Fruit fly (Drosophila melanogaster) whole organism, embryonic: ENCODE data around the gene Sema5c.

Source experiments
- Ada2b ChIP-seq: fragments of 200-800 bp; sonication (Bioruptor generic); IDR thresholded peaks from 2 replicates; pipeline ENCODE4 v1.3.6; 2022; ENCODE audit warnings: missing biosample characterization, missing genetic modification characterization
- Adf1 ChIP-seq: fragments of 200-800 bp; sonication (Bioruptor generic); IDR thresholded peaks from 2 replicates; pipeline ENCODE4 v1.3.6; 2022; ENCODE audit warnings: missing biosample characterization, missing genetic modification characterization
- Awh ChIP-seq: fragments of 200-800 bp; sonication (Bioruptor generic); IDR thresholded peaks from 2 replicates; pipeline ENCODE4, ENCODE4 v1.3.6; 2022; ENCODE audit warnings: missing biosample characterization, missing genetic modification characterization
- CG10147 ChIP-seq: fragments of 200-800 bp; sonication (Bioruptor generic); optimal IDR thresholded peaks from 2 replicates; lab custom pipeline; 2019; ENCODE audit warnings: missing biosample characterization, mild to moderate bottlenecking, missing genetic modification characterization, moderate library complexity
- CG10979 ChIP-seq: fragments of 200-800 bp; sonication (Bioruptor generic); optimal IDR thresholded peaks from 2 replicates; lab custom pipeline; 2018; ENCODE audit warnings: missing biosample characterization, mild to moderate bottlenecking, missing genetic modification characterization, moderate library complexity
- CG12236 ChIP-seq: fragments of 200-800 bp; sonication (Bioruptor generic); optimal IDR thresholded peaks from 2 replicates; lab custom pipeline; 2016; ENCODE audit warnings: missing biosample characterization, missing genetic modification characterization
- CG14667 ChIP-seq: fragments of 200-800 bp; sonication (Bioruptor generic); IDR thresholded peaks from 2 replicates; pipeline ENCODE4 v1.3.6; 2022; ENCODE audit warnings: missing biosample characterization, missing genetic modification characterization
- CG2120 ChIP-seq: fragments of 200-800 bp; sonication (Bioruptor generic); optimal IDR thresholded peaks from 3 replicates; lab custom pipeline; 2016; ENCODE audit warnings: missing biosample characterization, missing genetic modification characterization
- CG30403 ChIP-seq: fragments of 200-800 bp; sonication (Bioruptor generic); optimal IDR thresholded peaks from 3 replicates; lab custom pipeline; 2016; ENCODE audit warnings: missing biosample characterization, missing genetic modification characterization
- CG31441 ChIP-seq: fragments of 200-800 bp; sonication (Bioruptor generic); IDR thresholded peaks from 2 replicates; pipeline ENCODE4 v1.3.6; 2022; ENCODE audit warnings: missing biosample characterization, missing genetic modification characterization
- CG3847 ChIP-seq: fragments of 200-800 bp; sonication (Bioruptor generic); IDR thresholded peaks from 2 replicates; pipeline ENCODE4 v1.3.6; 2022; ENCODE audit warnings: missing biosample characterization, missing genetic modification characterization
- CG4360 ChIP-seq: fragments of 200-800 bp; sonication (Bioruptor generic); IDR thresholded peaks from 2 replicates; pipeline ENCODE4 v1.3.6; 2022; ENCODE audit warnings: missing biosample characterization, missing genetic modification characterization
- CG7271 ChIP-seq: fragments of 200-800 bp; sonication (Bioruptor generic); optimal IDR thresholded peaks from 2 replicates; lab custom pipeline; 2018; ENCODE audit warnings: missing biosample characterization, mild to moderate bottlenecking, missing genetic modification characterization, moderate library complexity
- CG9609 ChIP-seq: fragments of 200-800 bp; sonication (Bioruptor generic); optimal IDR thresholded peaks from 3 replicates; lab custom pipeline; 2016; ENCODE audit warnings: missing biosample characterization, missing genetic modification characterization
- CG9797 ChIP-seq: fragments of 200-800 bp; sonication (Bioruptor generic); optimal IDR thresholded peaks from 3 replicates; lab custom pipeline; 2018; ENCODE audit warnings: missing biosample characterization, mild to moderate bottlenecking, missing genetic modification characterization
- CG9817 ChIP-seq: fragments of 200-800 bp; sonication (Bioruptor generic); optimal IDR thresholded peaks from 2 replicates; lab custom pipeline; 2018; ENCODE audit warnings: missing biosample characterization, mild to moderate bottlenecking, missing genetic modification characterization, moderate library complexity
- D19A ChIP-seq: fragments of 200-800 bp; optimal IDR thresholded peaks from 3 replicates; lab custom pipeline; 2019; ENCODE audit warnings: missing biosample characterization, mild to moderate bottlenecking, missing genetic modification characterization, moderate library complexity
- Dek ChIP-seq: fragments of 200-800 bp; sonication (Bioruptor generic); optimal IDR thresholded peaks from 3 replicates; lab custom pipeline; 2019; ENCODE audit warnings: missing biosample characterization, mild to moderate bottlenecking, missing genetic modification characterization, moderate library complexity
- Dip3 ChIP-seq: fragments of 200-800 bp; sonication (Bioruptor generic); optimal IDR thresholded peaks from 3 replicates; lab custom pipeline; 2016; ENCODE audit warnings: missing biosample characterization, missing genetic modification characterization
- Drgx ChIP-seq: fragments of 200-800 bp; sonication (Bioruptor generic); IDR thresholded peaks from 2 replicates; pipeline ENCODE4 v1.3.6; 2022; ENCODE audit warnings: missing biosample characterization, missing genetic modification characterization
- E2f2 ChIP-seq: fragments of 200-800 bp; sonication (Bioruptor generic); IDR thresholded peaks from 2 replicates; pipeline ENCODE4 v1.3.6; 2022; ENCODE audit warnings: missing biosample characterization, missing genetic modification characterization
- Ets65A ChIP-seq: fragments of 200-800 bp; sonication (Bioruptor generic); peaks from one replicate; lab custom pipeline; 2016; ENCODE audit warnings: missing biosample characterization, missing genetic modification characterization
- HLH3B ChIP-seq: fragments of 200-800 bp; sonication (Bioruptor generic); IDR thresholded peaks from 2 replicates; pipeline ENCODE4 v1.3.6; 2022; ENCODE audit warnings: missing biosample characterization, missing genetic modification characterization
- Kr ChIP-seq: fragments of 200-800 bp; sonication (Bioruptor generic); optimal IDR thresholded peaks from 2 replicates; lab custom pipeline; 2017; ENCODE audit warnings: missing biosample characterization, mild to moderate bottlenecking, missing genetic modification characterization
- Med ChIP-seq: fragments of 200-800 bp; sonication (Bioruptor generic); peaks from one replicate; lab custom pipeline; 2016; ENCODE audit warnings: missing biosample characterization, missing genetic modification characterization, mild to moderate bottlenecking, inconsistent platforms, moderate library complexity
- Meics ChIP-seq: fragments of 200-800 bp; sonication (Bioruptor generic); optimal IDR thresholded peaks from 2 replicates; lab custom pipeline; 2017; ENCODE audit warnings: missing biosample characterization, mild to moderate bottlenecking, missing genetic modification characterization
- NC2α ChIP-seq: fragments of 200-800 bp; sonication (Bioruptor generic); optimal IDR thresholded peaks from 2 replicates; lab custom pipeline; 2016; ENCODE audit warnings: missing biosample characterization, missing genetic modification characterization
- Sin3A ChIP-seq: fragments of >200 bp; optimal IDR thresholded peaks from 2 replicates; lab custom pipeline; 2018
- Sox100B ChIP-seq: fragments of 200-800 bp; sonication (Bioruptor generic); optimal IDR thresholded peaks from 3 replicates; lab custom pipeline; 2018; ENCODE audit warnings: missing biosample characterization, mild to moderate bottlenecking, missing genetic modification characterization
- ash1 ChIP-seq: fragments of 200-800 bp; sonication (Bioruptor generic); optimal IDR thresholded peaks from 2 replicates; lab custom pipeline; 2018; ENCODE audit warnings: missing biosample characterization, mild to moderate bottlenecking, missing genetic modification characterization
- btn ChIP-seq: fragments of 200-800 bp; sonication (Bioruptor generic); optimal IDR thresholded peaks from 2 replicates; lab custom pipeline; 2016; ENCODE audit warnings: missing biosample characterization, missing genetic modification characterization
- dan ChIP-seq: fragments of 200-800 bp; sonication (Bioruptor generic); IDR thresholded peaks from 2 replicates; pipeline ENCODE4 v1.3.6; 2022; ENCODE audit warnings: missing biosample characterization, missing genetic modification characterization
- en ChIP-seq: fragments of 200-800 bp; sonication (Bioruptor generic); optimal IDR thresholded peaks from 2 replicates; lab custom pipeline; 2016; ENCODE audit warnings: missing biosample characterization, missing genetic modification characterization
- esg ChIP-seq: fragments of 200-800 bp; sonication (Bioruptor generic); conservative IDR thresholded peaks from 2 replicates; pipeline ENCODE4 v1.3.6; 2022; ENCODE audit warnings: missing biosample characterization, missing genetic modification characterization
- fd96Cb ChIP-seq: fragments of 200-800 bp; sonication (Bioruptor generic); optimal IDR thresholded peaks from 2 replicates; lab custom pipeline; 2018; ENCODE audit warnings: missing biosample characterization, mild to moderate bottlenecking, missing genetic modification characterization, moderate library complexity
- inv ChIP-seq: fragments of 200-800 bp; sonication (Bioruptor generic); IDR thresholded peaks from 2 replicates; pipeline ENCODE4 v1.3.6; 2022; ENCODE audit warnings: missing biosample characterization, missing genetic modification characterization; ENCODE audit not compliant: partially characterized antibody
- lov ChIP-seq, 2 experiments: fragments of 200-800 bp in 1 of 2; fragments of >200 bp in 1 of 2; sonication (Bioruptor generic) in 1 of 2; IDR thresholded peaks in 1 of 2; optimal IDR thresholded peaks in 1 of 2; 2 replicates in 1 of 2; 3 replicates in 1 of 2; pipeline versions ENCODE4 v1.3.6 to Lab custom; 2017 to 2022; ENCODE audit warnings: missing biosample characterization in 1 of 2, missing genetic modification characterization in 1 of 2
- mld ChIP-seq: fragments of 200-800 bp; sonication (Bioruptor generic); IDR thresholded peaks from 3 replicates; pipeline ENCODE4 v1.3.6; 2022; ENCODE audit warnings: missing biosample characterization, missing genetic modification characterization; ENCODE audit not compliant: partially characterized antibody
- nmo ChIP-seq: fragments of 200-800 bp; sonication (Bioruptor generic); optimal IDR thresholded peaks from 2 replicates; lab custom pipeline; 2018; ENCODE audit warnings: missing biosample characterization, mild to moderate bottlenecking, missing genetic modification characterization, moderate library complexity
- p53 ChIP-seq: fragments of 200-800 bp; sonication (Bioruptor generic); optimal IDR thresholded peaks from 2 replicates; lab custom pipeline; 2016; ENCODE audit warnings: missing biosample characterization, missing genetic modification characterization
- phol ChIP-seq: fragments of 200-800 bp; sonication (Bioruptor generic); optimal IDR thresholded peaks from 3 replicates; lab custom pipeline; 2018; ENCODE audit warnings: missing biosample characterization, mild to moderate bottlenecking, missing genetic modification characterization, moderate library complexity
- sens ChIP-seq: fragments of 200-800 bp; sonication (Bioruptor generic); peaks from one replicate; lab custom pipeline; 2016; ENCODE audit warnings: missing biosample characterization, missing genetic modification characterization
- sob ChIP-seq: fragments of 200-800 bp; sonication (Bioruptor generic); IDR thresholded peaks from 2 replicates; pipeline ENCODE4 v1.3.6; 2022; ENCODE audit warnings: missing biosample characterization, missing genetic modification characterization
- ttk ChIP-seq: fragments of 200-800 bp; sonication (Bioruptor generic); IDR thresholded peaks from 2 replicates; pipeline ENCODE4 v2.1.2; 2022; ENCODE audit warnings: missing biosample characterization, missing genetic modification characterization
- vvl ChIP-seq: fragments of 200-800 bp; sonication (Bioruptor generic); IDR thresholded peaks from 2 replicates; pipeline ENCODE4 v1.3.6; 2022; ENCODE audit warnings: missing biosample characterization, missing genetic modification characterization

The Sema5c gene

DNA sequence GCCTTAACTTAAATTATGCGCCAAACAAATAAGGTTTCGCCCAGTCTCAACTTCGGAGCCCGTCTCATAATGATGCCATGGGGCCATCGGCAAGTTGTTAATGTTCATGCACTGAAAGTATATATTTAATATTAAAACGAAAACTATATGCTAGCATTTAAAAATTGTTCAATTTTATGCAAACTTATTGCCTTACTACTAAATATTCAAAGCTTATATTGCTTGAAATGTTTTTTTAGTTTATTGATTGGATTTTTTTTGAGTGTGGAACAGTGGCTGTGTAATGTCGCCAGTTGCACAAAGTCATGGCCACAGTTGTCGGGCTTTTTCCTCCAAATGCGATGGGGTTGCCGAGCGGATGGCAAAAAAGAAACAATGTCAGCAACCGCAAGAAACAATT, 32.6 kb upstream of the Sema5c start (continued):
- TF ChIP-seq CG10979 (peak; percentile 52), phol (tag; lab: Kevin White, UChicago) (peak; percentile 25), CG30403 (GFP tag; lab: Kevin White, UChicago) (peak; percentile 5), Sox100B (GFP tag; lab: Kevin White, UChicago) (peak; percentile 40), Ada2b (peak; percentile 51; the same call in 1 of the 2 replicates), vvl (GFP tag; lab: Robert Waterston, UW) (peak; percentile 67), fd96Cb (peak; percentile 34), D19A (tag; lab: Kevin White, UChicago) (peak; percentile 23), E2f2 (GFP tag; lab: Robert Waterston, UW) (0 out of 2 replicates have a peak, but pooled peaks have one; percentile 29), mld (GFP tag; lab: Robert Waterston, UW) (no peak)

DNA sequence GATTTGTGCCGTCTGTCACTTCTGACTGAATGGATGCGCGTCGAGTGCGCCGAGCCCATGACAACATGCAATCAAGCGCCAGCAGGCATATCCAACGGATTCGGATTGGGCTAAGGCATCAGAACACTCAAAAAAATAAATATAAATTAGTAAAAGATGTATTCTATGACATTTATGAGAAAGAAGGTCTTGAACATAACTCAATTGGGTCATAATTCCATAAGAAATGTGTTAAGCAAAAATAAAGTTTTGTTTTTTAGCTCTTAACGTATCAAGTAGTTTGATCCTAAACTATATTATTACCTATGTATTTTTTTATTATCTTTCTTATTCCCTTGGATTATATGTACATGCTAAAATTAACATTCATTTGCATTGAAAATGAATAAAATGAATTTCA, 32.0 kb upstream of the Sema5c start:
- no peak for TF ChIP-seq inv (GFP tag; lab: Robert Waterston, UW)
- TF ChIP-seq CG10147 (GFP tag; lab: Kevin White, UChicago), result no peak
- no peak for TF ChIP-seq Awh (GFP tag; lab: Robert Waterston, UW)
- no peak for TF ChIP-seq ttk
- TF ChIP-seq CG9817 (tag; lab: Kevin White, UChicago), result no peak
- TF ChIP-seq Dek, result no peak
- TF ChIP-seq CG3847 (GFP tag; lab: Robert Waterston, UW), result no peak
- no peak for TF ChIP-seq btn (GFP tag; lab: Kevin White, UChicago)
- TF ChIP-seq Adf1 (GFP tag; lab: Robert Waterston, UW), result no peak
- no peak for TF ChIP-seq NC2α (GFP tag; lab: Kevin White, UChicago)
- TF ChIP-seq CG31441, result no peak
- TF ChIP-seq dan, result no peak
- no peak for TF ChIP-seq CG7271
- TF ChIP-seq p53 (GFP tag; lab: Kevin White, UChicago), result no peak
- TF ChIP-seq Dip3, result no peak
- TF ChIP-seq Meics, result no peak
- no peak for TF ChIP-seq CG9797 (GFP tag; lab: Kevin White, UChicago)

DNA sequence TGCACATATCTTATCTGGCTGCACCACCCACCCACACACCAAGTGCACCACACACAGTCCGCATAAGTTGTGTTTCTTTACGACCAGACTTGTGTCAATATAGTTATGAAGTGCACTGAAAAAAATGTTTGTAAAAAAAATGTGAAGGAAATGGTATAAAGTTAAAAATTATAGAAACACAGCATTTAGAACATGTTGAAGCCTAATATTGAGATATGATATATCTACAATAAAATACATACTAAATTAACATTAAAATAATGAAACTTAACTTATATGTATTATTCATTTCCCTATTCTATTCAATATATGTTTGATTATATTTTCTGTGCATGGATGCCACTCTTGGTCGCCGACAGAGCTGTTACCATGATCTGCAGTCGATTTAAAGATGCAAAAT, 31.3 kb upstream of the Sema5c start:
- no peak for TF ChIP-seq CG2120 (GFP tag; lab: Kevin White, UChicago)
- TF ChIP-seq CG4360 (GFP tag; lab: Robert Waterston, UW), result no peak
- peak; percentile 14 for TF ChIP-seq Med
- TF ChIP-seq Sin3A (lab: Kevin White, UChicago), result no peak
- TF ChIP-seq lov (optimal IDR thresholded peaks at IDR 0.05; lab: Kevin White, UChicago), result no peak
- TF ChIP-seq lov (GFP tag; IDR thresholded peaks at IDR 0.05; lab: Robert Waterston, UW), result 0 out of 3 replicates have a peak, but pooled peaks have one; percentile 8
- peak; percentile 40 for TF ChIP-seq Ets65A (GFP tag; lab: Kevin White, UChicago)
- TF ChIP-seq ash1, result no peak
- no peak for TF ChIP-seq CG9609 (GFP tag; lab: Kevin White, UChicago)
- no peak for TF ChIP-seq CG12236 (GFP tag; lab: Kevin White, UChicago)
- no peak for TF ChIP-seq sob (GFP tag; lab: Robert Waterston, UW)
- no peak for TF ChIP-seq HLH3B
- no peak for TF ChIP-seq CG14667 (GFP tag; lab: Robert Waterston, UW)
- peak; percentile 22 for TF ChIP-seq sens (GFP tag; lab: Kevin White, UChicago)
- TF ChIP-seq nmo (GFP tag; lab: Kevin White, UChicago), result no peak
- no peak for TF ChIP-seq esg (GFP tag; lab: Robert Waterston, UW)
- TF ChIP-seq Kr (GFP tag; lab: Kevin White, UChicago), result no peak
- no peak for TF ChIP-seq en (GFP tag; lab: Kevin White, UChicago)
- 0 out of 2 replicates have a peak, but pooled peaks have one; percentile 35 for TF ChIP-seq Drgx (GFP tag; lab: Robert Waterston, UW)
